Fruit fly (Drosophila melanogaster) whole organism, adult: Measurements from ENCODE around the gene CG11679.

ENCODE experiments used
- CG11617 ChIP-seq: fragments of 200-800 bp; sonication (Bioruptor generic); optimal IDR thresholded peaks from 2 replicates; lab custom pipeline; 2017; ENCODE audit warnings: mild to moderate bottlenecking, missing biosample characterization, missing genetic modification reagents, missing genetic modification characterization
- CG12768 ChIP-seq: fragments of 200-800 bp; sonication (Bioruptor generic); optimal IDR thresholded peaks from 2 replicates; lab custom pipeline; 2017; ENCODE audit warnings: missing biosample characterization, missing genetic modification characterization, mild to moderate bottlenecking, moderate library complexity, missing genetic modification reagents
- CG1620 ChIP-seq: fragments of 200-800 bp; sonication (Bioruptor generic); optimal IDR thresholded peaks from 2 replicates; lab custom pipeline; 2016; ENCODE audit warnings: missing biosample characterization, missing genetic modification characterization
- CG33017 ChIP-seq: fragments of 200-800 bp; sonication (Bioruptor generic); optimal IDR thresholded peaks from 2 replicates; lab custom pipeline; 2018; ENCODE audit warnings: missing biosample characterization, mild to moderate bottlenecking, missing genetic modification characterization, moderate library complexity
- CG5204 ChIP-seq: fragments of 200-800 bp; sonication (Bioruptor generic); optimal IDR thresholded peaks from 2 replicates; lab custom pipeline; 2016; ENCODE audit warnings: missing biosample characterization, missing genetic modification characterization
- CG7045 ChIP-seq: fragments of 200-800 bp; sonication (Bioruptor generic); optimal IDR thresholded peaks from 2 replicates; lab custom pipeline; 2017; ENCODE audit warnings: missing biosample characterization, mild to moderate bottlenecking, missing genetic modification characterization
- Hr96 ChIP-seq: fragments of 200-800 bp; sonication (Bioruptor generic); optimal IDR thresholded peaks from 2 replicates; lab custom pipeline; 2016; ENCODE audit warnings: missing biosample characterization, missing genetic modification characterization
- bab1 ChIP-seq: fragments of 200-800 bp; sonication (Bioruptor generic); optimal IDR thresholded peaks from 3 replicates; lab custom pipeline; 2019; ENCODE audit warnings: missing biosample characterization, mild to moderate bottlenecking, missing genetic modification characterization, moderate library complexity
- cic ChIP-seq: fragments of 200-800 bp; sonication (Bioruptor generic); optimal IDR thresholded peaks from 2 replicates; lab custom pipeline; 2017; ENCODE audit warnings: missing biosample characterization, mild to moderate bottlenecking, missing genetic modification characterization, moderate library complexity
- cnc ChIP-seq, 2 experiments: fragments of >200 bp; optimal IDR thresholded peaks; 2 replicates each; lab custom pipeline; 2017
- kay ChIP-seq: fragments of 200-800 bp; sonication (Bioruptor generic); peaks from one replicate; lab custom pipeline; 2016; ENCODE audit warnings: missing biosample characterization, missing genetic modification characterization, borderline replicate concordance
- ovo ChIP-seq: fragments of 200-800 bp; sonication (Bioruptor generic); optimal IDR thresholded peaks from 2 replicates; lab custom pipeline; 2016; ENCODE audit warnings: missing biosample characterization, missing genetic modification characterization
- pad ChIP-seq: fragments of 200-800 bp; sonication (Bioruptor generic); optimal IDR thresholded peaks from 3 replicates; lab custom pipeline; 2017; ENCODE audit warnings: missing biosample characterization, missing genetic modification characterization, mild to moderate bottlenecking, moderate library complexity, missing genetic modification reagents
- tj ChIP-seq: fragments of 200-800 bp; sonication (Bioruptor generic); optimal IDR thresholded peaks from 3 replicates; lab custom pipeline; 2017; ENCODE audit warnings: missing biosample characterization, mild to moderate bottlenecking, missing genetic modification characterization, moderate library complexity

dm6 chrX:15712409-15712808, 26.3 kb downstream of the CG11679 start, which contains the start of gene HUWE1:
- TF ChIP-seq CG5204 (GFP tag; lab: Kevin White, UChicago) (no peak), kay (GFP tag; lab: Kevin White, UChicago) (no peak), CG33017 (no peak), pad (peak; percentile 36), CG7045 (no peak), bab1 (GFP tag; lab: Kevin White, UChicago) (peak; percentile 59), ovo (GFP tag; lab: Kevin White, UChicago) (no peak), CG1620 (peak; percentile 48), cic (GFP tag; lab: Kevin White, UChicago) (no peak), cnc (optimal IDR thresholded peaks at IDR 0.05; lab: Kevin White, UChicago) (no peak), tj (GFP tag; lab: Kevin White, UChicago) (peak; percentile 13), CG12768 (GFP tag; lab: Kevin White, UChicago) (no peak), CG11617 (GFP tag; lab: Kevin White, UChicago) (peak; percentile 60), Hr96 (GFP tag; lab: Kevin White, UChicago) (no peak)
